Worm (Caenorhabditis elegans): ENCODE results near the gene srlf-29.
"Not testable (repeated sequence)": the region's sequence is repeated elsewhere in the genome, so short reads cannot be mapped to it uniquely, and the experiment has no call there.

Gene srlf-29

DNA sequence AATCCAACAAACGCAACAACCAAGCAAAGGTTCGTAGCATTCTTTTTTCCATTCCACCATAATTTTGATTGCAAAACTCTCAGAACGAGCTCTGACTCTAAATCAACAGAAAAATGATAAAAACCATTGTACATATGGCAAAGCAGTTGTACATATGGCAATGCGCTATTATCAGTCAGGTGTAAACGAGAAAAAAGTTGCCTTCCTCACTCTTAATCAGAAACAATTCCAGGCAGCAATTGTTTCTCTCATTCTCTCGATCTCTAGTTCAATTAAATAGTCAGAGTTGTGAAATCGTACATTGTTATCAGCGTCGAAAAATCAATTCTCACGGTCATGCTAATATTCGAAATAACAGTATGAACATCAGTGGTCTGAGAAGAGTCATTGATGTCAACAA lies 44.3 kb upstream of the srlf-29 start:
- no peak for TF ChIP-seq ekl-4 (GFP tag; IDR thresholded peaks at IDR 0.05)
- TF ChIP-seq nhr-80 (tag; optimal IDR thresholded peaks at IDR 0.05), result peak; percentile 5

DNA sequence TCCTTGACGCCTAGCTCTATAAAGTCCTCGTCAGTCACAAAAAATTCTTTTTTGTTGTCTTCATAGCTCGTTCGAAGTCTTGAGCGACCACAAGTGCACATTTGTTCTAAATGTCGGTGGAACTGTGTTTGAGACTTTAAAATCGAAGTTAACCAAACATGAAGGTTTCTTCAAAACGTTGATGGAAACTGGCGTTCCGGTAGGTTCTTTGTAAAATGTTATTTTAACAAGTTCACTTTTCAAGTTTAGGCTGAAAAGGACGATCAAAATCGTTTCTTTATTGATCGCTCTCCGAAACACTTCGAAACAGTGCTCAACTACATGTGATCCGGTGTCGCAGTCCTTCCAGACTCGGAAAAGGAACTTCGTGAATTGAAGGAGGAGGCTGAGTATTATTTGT lies 41.6 kb upstream of the srlf-29 start, which contains the start of gene fbxa-160:
TSS of gene fbxa-160 (minus strand) at position 101 of the 400 bp plus-strand sequence.
- TF ChIP-seq xnd-1 (tag; optimal IDR thresholded peaks at IDR 0.05) (no peak), bed-2 (GFP tag; IDR thresholded peaks at IDR 0.05) (no peak), attf-6 (GFP tag; IDR thresholded peaks at IDR 0.05) (no peak), hmg-1.2 (GFP tag; IDR thresholded peaks at IDR 0.05) (no peak), cebp-2 (GFP tag; IDR thresholded peaks at IDR 0.05) (no peak)

- no peak for TF ChIP-seq Y79H2A.3 (GFP tag; conservative IDR thresholded peaks at IDR 0.05)
- no peak for TF ChIP-seq hlh-12 (tag; optimal IDR thresholded peaks at IDR 0.05)
- no peak for TF ChIP-seq repo-1 (tag; optimal IDR thresholded peaks at IDR 0.05)
- no peak for TF ChIP-seq T07F8.4 (tag; optimal IDR thresholded peaks at IDR 0.05)
- no peak for TF ChIP-seq nhr-27 (tag; optimal IDR thresholded peaks at IDR 0.05)
- TF ChIP-seq F57C9.4 (tag; optimal IDR thresholded peaks at IDR 0.05), result no peak
- TF ChIP-seq Y67H2A.10 (GFP tag; conservative IDR thresholded peaks at IDR 0.05), result no peak
- no peak for TF ChIP-seq attf-3 (GFP tag; conservative IDR thresholded peaks at IDR 0.05)
- no peak for TF ChIP-seq attf-5 (GFP tag; optimal IDR thresholded peaks at IDR 0.05)
- no peak for TF ChIP-seq somi-1 (GFP tag; optimal IDR thresholded peaks at IDR 0.05)
- no peak for TF ChIP-seq Y95B8A.8 (GFP tag; IDR thresholded peaks at IDR 0.05)
- no peak for TF ChIP-seq lir-1 (GFP tag; conservative IDR thresholded peaks at IDR 0.05)
Measured at ce11 chrII:1625666-1626065, 40.5 kb upstream of the srlf-29 start, which contains the start of gene C08E3.14. Gene C08E3.14, plus strand, starts transcription at chrII:1625966.

DNA sequence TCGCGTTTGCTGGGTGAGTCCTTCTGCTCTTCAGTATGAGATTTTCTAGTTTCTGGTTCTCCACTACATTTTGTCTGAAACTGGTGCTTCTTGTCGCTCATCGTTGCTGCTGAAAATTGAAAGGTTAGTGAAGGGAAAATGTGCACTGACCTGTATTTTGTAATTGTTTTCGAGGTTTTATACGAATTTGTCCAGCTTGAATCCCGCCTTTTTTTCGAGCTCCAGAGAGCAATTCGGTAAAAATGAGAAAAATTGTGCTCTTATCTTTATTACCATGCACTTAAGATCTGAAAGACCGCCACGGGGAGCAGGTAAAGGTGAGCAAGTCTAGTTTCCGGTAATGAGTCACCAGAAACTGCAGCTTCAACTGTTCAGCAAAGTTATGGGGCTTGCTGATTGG lies 38.3 kb upstream of the srlf-29 start, which contains the start of gene C08E3.15:
TSS of gene C08E3.15 (minus strand) at position 101 of the 400 bp plus-strand sequence.
- not testable (repeated sequence) for TF ChIP-seq pha-4 (tag; optimal IDR thresholded peaks at IDR 0.05); T07F8.4 (tag; optimal IDR thresholded peaks at IDR 0.05); Y67H2A.10 (GFP tag; conservative IDR thresholded peaks at IDR 0.05)

ce11 chrII:1632216-1632615 lies 33.9 kb upstream of the srlf-29 start, which contains the start of gene C08E3.13:
Gene C08E3.13, minus strand, starts transcription at chrII:1632316.
- TF ChIP-seq Y53G8AR.9 (GFP tag; conservative IDR thresholded peaks at IDR 0.05); nhr-90 (tag; optimal IDR thresholded peaks at IDR 0.05); zfh-2 (GFP tag; conservative IDR thresholded peaks at IDR 0.05): not testable (repeated sequence)

ce11 chrII:1633490-1633889 lies 32.6 kb upstream of the srlf-29 start, which contains the start of gene C08E3.1:
Gene C08E3.1, plus strand, starts transcription at chrII:1633790.
- TF ChIP-seq nhr-27 (tag; optimal IDR thresholded peaks at IDR 0.05); F22D6.2 (tag; optimal IDR thresholded peaks at IDR 0.05); F39B2.1 (GFP tag; IDR thresholded peaks at IDR 0.05): not testable (repeated sequence)

DNA sequence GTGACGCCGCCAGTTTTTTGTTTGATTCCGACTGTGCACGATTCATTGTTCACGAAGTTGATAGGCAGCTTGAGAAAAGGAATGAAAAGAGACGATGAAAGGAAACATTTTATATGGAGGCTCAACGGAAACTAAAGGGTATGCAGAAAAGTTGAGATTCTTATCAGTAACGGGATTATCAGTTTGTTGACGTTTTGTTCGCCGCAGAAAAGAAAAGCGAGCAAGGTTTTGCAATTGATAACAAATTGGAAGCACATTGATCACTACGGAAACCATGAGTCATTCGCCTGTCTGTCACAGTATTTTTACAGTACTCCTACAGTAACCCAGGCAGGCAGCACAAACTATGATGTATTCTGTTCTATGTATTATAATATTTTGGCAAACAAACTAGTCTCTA lies 30.2 kb upstream of the srlf-29 start:
- TF ChIP-seq nhr-80 (tag; optimal IDR thresholded peaks at IDR 0.05) (peak; percentile 9), lsy-27 (tag; optimal IDR thresholded peaks at IDR 0.05; ENCODE audit: borderline replicate concordance, insufficient read depth) (no peak)

ce11 chrII:1636392-1636791 lies 29.7 kb upstream of the srlf-29 start, which contains the start of gene srg-20:
Gene srg-20, plus strand, starts transcription at chrII:1636692.
- TF ChIP-seq egl-18 (GFP tag; IDR thresholded peaks at IDR 0.05); Y56A3A.18 (GFP tag; IDR thresholded peaks at IDR 0.05); F55B11.4 (tag; optimal IDR thresholded peaks at IDR 0.05; ENCODE audit: borderline replicate concordance, insufficient read depth): not testable (repeated sequence)
